Worm (Caenorhabditis elegans) whole organism, early embryonic: Measurements from ENCODE around the gene F55G7.3.
A peak's percentile ranks its signal among the peaks of the same experiment; 100 is the strongest.

ENCODE experiments used
- B0310.2 ChIP-seq: sonication (generic microtip); optimal IDR thresholded peaks from 2 replicates; lab custom pipeline; 2016; ENCODE audit warnings: mild to moderate bottlenecking, missing genetic modification characterization, missing compliant biosample characterization
- ama-1 ChIP-seq: fragments of 150-350 bp; optimal IDR thresholded peaks from 2 replicates; lab custom pipeline; 2014
- ets-7 ChIP-seq: sonication (generic microtip); optimal IDR thresholded peaks from 2 replicates; lab custom pipeline; 2016; ENCODE audit warnings: missing genotype, missing genetic modification characterization, missing compliant biosample characterization
- flt-1 ChIP-seq: fragments of 200-800 bp; sonication (Bioruptor generic); IDR thresholded peaks from 2 replicates; pipeline ENCODE4 v1.3.6; 2022; ENCODE audit warnings: missing genetic modification characterization, missing compliant biosample characterization
- pes-1 ChIP-seq: fragments of 200-800 bp; sonication (Bioruptor generic); IDR thresholded peaks from 2 replicates; pipeline ENCODE4 v1.3.6; 2022; ENCODE audit warnings: missing genetic modification reagents, missing genetic modification characterization, missing compliant biosample characterization
- scrt-1 ChIP-seq: fragments of 200-800 bp; sonication (Bioruptor generic); IDR thresholded peaks from 2 replicates; pipeline ENCODE4 v1.3.6; 2022; ENCODE audit warnings: missing genetic modification characterization, missing compliant biosample characterization
- sea-1 ChIP-seq: fragments of 200-800 bp; sonication (Bioruptor generic); conservative IDR thresholded peaks from 2 replicates; pipeline ENCODE4 v1.3.6; 2022; ENCODE audit warnings: missing genetic modification characterization, missing compliant biosample characterization
- tra-4 ChIP-seq: sonication (generic microtip); optimal IDR thresholded peaks from 2 replicates; lab custom pipeline; 2017; ENCODE audit warnings: missing genetic modification characterization, missing compliant biosample characterization

ce11 chrX:11934933-11935332 is 6.9 kb downstream of the F55G7.3 start:
- TF ChIP-seq flt-1 (GFP tag; lab: Robert Waterston, UW) = peak; percentile 83
- peak; percentile 86 for TF ChIP-seq scrt-1 (GFP tag; lab: Robert Waterston, UW)
- peak; percentile 60 for TF ChIP-seq B0310.2 (tag; lab: Kevin White, UChicago)
- TF ChIP-seq ama-1 = no peak
- TF ChIP-seq tra-4 = peak; percentile 20
- TF ChIP-seq sea-1 (GFP tag; lab: Robert Waterston, UW) = peak; percentile 88
- peak; percentile 90 for TF ChIP-seq pes-1
- no peak for TF ChIP-seq ets-7
